Worm (Caenorhabditis elegans) whole organism, dauer: ENCODE data around the gene ulp-4.

ENCODE experiments used
- unc-62 ChIP-seq: sonication (generic microtip); optimal IDR thresholded peaks from 2 replicates; lab custom pipeline; 2017; ENCODE audit warnings: missing biosample characterization, missing genetic modification reagents, missing genetic modification characterization

The ulp-4 gene

DNA sequence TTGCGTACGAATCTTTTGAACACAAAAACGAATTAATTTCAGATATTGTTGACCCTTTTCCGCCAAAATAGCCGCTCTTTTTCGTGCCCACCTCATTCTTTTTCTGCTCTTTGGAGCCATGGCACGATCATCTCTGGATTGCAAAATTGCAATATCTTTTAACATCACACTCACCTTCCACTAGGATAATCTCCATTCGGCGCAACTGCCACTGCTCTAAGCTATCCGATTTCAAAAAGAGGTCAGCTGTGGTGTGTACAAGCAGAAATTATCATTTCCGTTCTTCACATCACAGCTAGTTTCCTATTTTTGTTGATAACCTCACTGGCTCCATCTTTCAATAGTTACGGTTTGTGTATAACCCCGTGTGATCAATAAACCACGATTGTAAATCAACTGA is 3.1 kb upstream of the ulp-4 start:
- no peak for TF ChIP-seq unc-62 (GFP tag; lab: Kevin White, UChicago)

- no peak for TF ChIP-seq unc-62 (GFP tag; lab: Kevin White, UChicago)
Measured at ce11 chrII:8127290-8127689, 2.5 kb upstream of the ulp-4 start.

- no peak for TF ChIP-seq unc-62 (GFP tag; lab: Kevin White, UChicago)
Measured at ce11 chrII:8127794-8128193, 2.0 kb upstream of the ulp-4 start.

ce11 chrII:8128273-8129039 is 1.3 kb upstream of the ulp-4 start:
- no peak for TF ChIP-seq unc-62 (GFP tag; lab: Kevin White, UChicago)

DNA sequence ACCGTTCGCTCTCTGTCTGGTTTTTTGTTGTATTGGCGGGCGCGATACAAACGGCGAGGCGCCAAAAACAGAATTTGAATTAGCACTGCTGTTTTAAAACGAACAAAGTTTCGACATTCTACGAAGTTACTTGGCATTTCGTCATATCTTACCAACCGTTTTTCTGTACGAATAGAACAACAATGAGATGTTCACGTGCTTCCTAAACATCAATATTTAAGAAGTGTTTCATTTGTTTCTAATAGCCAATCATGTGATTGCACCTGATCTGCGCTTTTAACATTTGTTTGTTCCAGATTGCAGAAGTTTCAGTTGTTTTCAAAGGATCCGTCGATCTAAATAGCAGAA is 746 bp upstream of the ulp-4 start:
- no peak for TF ChIP-seq unc-62 (GFP tag; lab: Kevin White, UChicago)

- TF ChIP-seq unc-62 (GFP tag; lab: Kevin White, UChicago): no peak
Measured at ce11 chrII:8130792-8131191, 1.0 kb downstream of the ulp-4 start.

DNA sequence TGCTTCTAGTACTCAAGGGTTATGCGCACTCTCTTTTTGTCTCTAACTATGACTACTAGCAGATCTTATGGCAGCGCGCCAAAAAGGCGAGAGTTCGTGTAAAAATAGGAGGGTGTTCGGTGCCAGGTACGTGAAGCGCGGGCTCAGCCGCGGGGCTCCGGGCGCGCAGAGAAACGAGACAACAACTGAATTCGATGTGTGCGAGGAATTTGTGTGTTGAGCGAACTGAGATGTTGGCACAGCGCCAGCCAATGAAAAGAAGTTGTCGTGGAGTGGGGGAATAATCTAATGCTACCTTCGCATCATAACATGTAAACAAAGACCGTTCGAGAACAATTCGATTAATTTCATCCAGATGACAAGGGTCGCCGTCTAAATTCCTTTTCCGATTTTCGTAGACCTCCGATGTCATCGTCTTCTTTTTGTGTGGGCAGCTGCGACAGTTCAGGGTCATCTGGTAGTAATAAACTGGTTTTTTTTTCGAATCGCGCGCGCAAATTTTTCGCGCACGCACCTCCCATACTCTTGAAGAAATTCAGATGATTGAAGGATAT is 1.7 kb downstream of the ulp-4 start:
- TF ChIP-seq unc-62 (GFP tag; lab: Kevin White, UChicago): no peak

DNA sequence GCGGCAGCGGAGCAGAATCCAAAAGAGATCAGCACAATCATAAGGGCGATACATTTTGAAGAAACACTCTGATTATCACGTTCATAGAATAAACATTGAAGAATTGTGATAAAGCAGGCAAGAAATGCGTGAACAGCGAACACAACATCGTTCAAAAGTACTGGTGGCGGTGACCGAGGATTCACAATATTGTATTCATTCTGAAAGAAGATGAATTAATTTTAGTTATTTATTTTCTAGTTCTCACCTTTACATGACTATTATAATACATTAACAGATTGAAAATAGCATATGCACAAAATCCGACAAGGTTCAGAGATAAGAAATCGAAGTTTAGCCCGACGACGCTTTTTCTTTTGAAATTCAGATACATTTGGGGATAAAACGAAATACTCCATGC is 6.2 kb downstream of the ulp-4 start:
- TF ChIP-seq unc-62 (GFP tag; lab: Kevin White, UChicago): no peak

DNA sequence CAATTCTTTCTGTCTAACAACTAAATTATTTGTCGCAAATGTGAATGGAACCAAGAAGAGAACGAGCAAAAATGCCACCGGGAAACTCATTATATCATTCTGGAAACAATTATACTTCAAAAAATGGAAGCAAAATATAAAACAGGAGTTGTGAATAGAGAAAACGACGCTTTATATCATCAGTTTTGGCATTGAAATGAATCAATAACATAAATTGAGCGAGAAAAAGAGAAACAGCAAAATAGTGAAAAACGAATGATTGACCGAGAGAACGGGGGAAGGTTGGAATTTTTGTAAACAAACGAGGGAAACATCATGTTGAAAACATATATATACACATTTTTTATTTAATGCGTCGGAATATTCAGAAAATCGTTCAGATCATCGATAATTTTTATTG is 7.1 kb downstream of the ulp-4 start, which contains the start of gene ctns-1:
TSS of gene ctns-1 (minus strand) at position 101 of the 400 bp plus-strand sequence.
- no peak for TF ChIP-seq unc-62 (GFP tag; lab: Kevin White, UChicago)

DNA sequence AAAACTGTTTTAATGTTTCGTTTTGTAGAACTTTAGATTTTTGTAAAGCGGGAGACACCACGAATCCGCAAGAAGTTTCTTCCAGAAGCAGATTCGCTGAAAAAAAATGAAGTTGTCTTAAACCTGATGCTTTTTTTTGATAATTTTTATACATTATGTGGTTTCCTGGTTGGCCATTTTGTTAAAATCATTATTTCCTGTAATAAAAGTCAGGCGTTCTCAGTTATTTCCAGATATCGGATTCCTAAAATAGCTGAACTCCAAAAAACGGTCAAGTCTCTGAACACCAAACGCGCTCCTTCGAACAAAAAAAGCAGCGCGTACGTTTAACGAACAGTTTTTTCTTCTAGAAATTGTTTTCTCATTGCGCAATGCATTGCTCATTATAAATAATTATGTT is 7.6 kb downstream of the ulp-4 start:
- no peak for TF ChIP-seq unc-62 (GFP tag; lab: Kevin White, UChicago)

DNA sequence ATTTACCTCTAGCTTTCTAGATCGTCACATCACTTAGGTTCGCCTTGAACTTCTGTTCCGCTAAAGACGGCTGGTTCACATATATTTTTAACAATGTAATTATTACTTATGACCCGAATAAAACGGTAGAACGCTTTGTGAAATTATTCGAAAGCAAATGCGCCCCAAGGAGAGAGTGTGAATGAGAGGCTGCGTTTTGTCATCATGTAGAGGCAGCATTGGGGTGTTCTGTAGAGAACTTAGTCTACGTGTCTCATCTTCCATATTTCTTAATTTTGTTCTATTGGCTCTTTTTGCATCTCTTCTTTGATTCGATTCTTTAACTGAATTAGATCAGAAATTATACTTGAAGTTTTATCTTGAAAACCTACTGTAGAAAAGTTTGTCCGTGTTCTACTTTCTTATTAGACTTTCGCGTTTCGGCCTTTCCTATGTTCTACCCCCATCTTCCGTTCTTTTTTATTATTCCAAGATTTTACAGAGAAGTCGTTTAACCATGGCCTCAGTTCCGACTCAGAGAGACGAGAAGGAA is 8.3 kb downstream of the ulp-4 start, which contains the start of gene cdc-48.2:
TSS of gene cdc-48.2 (plus strand) at position 482 of the 532 bp plus-strand sequence.
- no peak for TF ChIP-seq unc-62 (GFP tag; lab: Kevin White, UChicago)

- no peak for TF ChIP-seq unc-62 (GFP tag; lab: Kevin White, UChicago)
Measured at ce11 chrII:8141135-8141534, 11.4 kb downstream of the ulp-4 start.

- no peak for TF ChIP-seq unc-62 (GFP tag; lab: Kevin White, UChicago)
Measured at ce11 chrII:8143278-8143931, 13.6 kb downstream of the ulp-4 start, which contains the start of the genes ints-11 and rpl-10. Gene ints-11, minus strand, starts transcription at chrII:8143478. Gene rpl-10, plus strand, starts transcription at chrII:8143881.

ce11 chrII:8144543-8144942 is 14.8 kb downstream of the ulp-4 start, which contains the start of gene F10B5.2:
Gene F10B5.2, plus strand, starts transcription at chrII:8144762.
- no peak for TF ChIP-seq unc-62 (GFP tag; lab: Kevin White, UChicago)

DNA sequence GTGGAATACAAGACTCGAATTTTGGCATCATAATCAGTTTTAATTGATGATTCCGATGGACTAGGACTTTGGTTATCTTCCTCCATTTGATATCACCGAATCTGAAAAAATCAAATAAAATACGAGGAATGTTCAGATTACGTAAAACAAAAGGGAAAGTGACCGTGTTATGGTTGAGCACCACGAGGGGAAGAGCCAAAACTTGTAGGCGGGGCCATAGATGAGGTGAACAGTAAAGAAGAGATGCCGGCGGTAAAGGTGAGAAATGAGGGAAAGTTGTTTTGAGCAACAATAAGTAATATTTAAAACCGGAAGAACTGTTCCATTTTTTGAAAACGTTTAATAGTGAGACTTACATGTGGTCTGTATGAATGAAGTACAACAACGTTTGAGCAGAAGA is 20.2 kb downstream of the ulp-4 start, which contains the start of gene F10B5.3:
TSS of gene F10B5.3 (minus strand) at position 101 of the 400 bp plus-strand sequence.
- no peak for TF ChIP-seq unc-62 (GFP tag; lab: Kevin White, UChicago)
